Fruit fly (Drosophila melanogaster) whole organism, embryonic: ENCODE measurements around the gene CG6983.

Experiments used
- Adf1 ChIP-seq: fragments of 200-800 bp; sonication (Bioruptor generic); IDR thresholded peaks from 2 replicates; pipeline ENCODE4 v1.3.6; 2022; ENCODE audit warnings: missing biosample characterization, missing genetic modification characterization
- Antp ChIP-seq: fragments of 200-800 bp; sonication (Bioruptor generic); optimal IDR thresholded peaks from 3 replicates; lab custom pipeline; 2016; ENCODE audit warnings: missing biosample characterization, missing genetic modification characterization
- CG10543 ChIP-seq: fragments of 200-800 bp; sonication (Bioruptor generic); optimal IDR thresholded peaks from 3 replicates; lab custom pipeline; 2017; ENCODE audit warnings: missing biosample characterization, mild to moderate bottlenecking, missing genetic modification characterization, moderate library complexity
- CG11247 ChIP-seq: fragments of 200-800 bp; sonication (Bioruptor generic); IDR thresholded peaks from 2 replicates; pipeline ENCODE4 v1.3.6; 2022; ENCODE audit warnings: missing biosample characterization, missing genetic modification characterization
- CG11504 ChIP-seq: fragments of 200-800 bp; sonication (Bioruptor generic); optimal IDR thresholded peaks from 3 replicates; lab custom pipeline; 2019; ENCODE audit warnings: missing biosample characterization, mild to moderate bottlenecking, missing genetic modification characterization, moderate library complexity
- CG12219 ChIP-seq: fragments of 200-800 bp; sonication (Bioruptor generic); optimal IDR thresholded peaks from 3 replicates; lab custom pipeline; 2018; ENCODE audit warnings: missing biosample characterization, mild to moderate bottlenecking, missing genetic modification characterization
- CG1233 ChIP-seq: fragments of 200-800 bp; sonication (Bioruptor generic); optimal IDR thresholded peaks from 4 replicates; lab custom pipeline; 2018; ENCODE audit warnings: missing biosample characterization, mild to moderate bottlenecking, missing genetic modification characterization
- CG12391 ChIP-seq: fragments of 200-800 bp; sonication (Bioruptor generic); optimal IDR thresholded peaks from 3 replicates; lab custom pipeline; 2018; ENCODE audit warnings: missing biosample characterization, mild to moderate bottlenecking, missing genetic modification characterization, moderate library complexity
- CG15696 ChIP-seq: fragments of 200-800 bp; sonication (Bioruptor generic); optimal IDR thresholded peaks from 2 replicates; lab custom pipeline; 2019; ENCODE audit warnings: missing biosample characterization, mild to moderate bottlenecking, missing genetic modification characterization, moderate library complexity
- CG16863 ChIP-seq: fragments of 200-800 bp; sonication (Bioruptor generic); optimal IDR thresholded peaks from 3 replicates; lab custom pipeline; 2016; ENCODE audit warnings: missing biosample characterization, missing genetic modification characterization
- CG17829 ChIP-seq: fragments of 200-800 bp; optimal IDR thresholded peaks from 2 replicates; lab custom pipeline; 2019; ENCODE audit warnings: missing biosample characterization, mild to moderate bottlenecking, missing genetic modification characterization, moderate library complexity
- CG2129 ChIP-seq: fragments of 200-800 bp; sonication (Bioruptor generic); IDR thresholded peaks from 2 replicates; pipeline ENCODE4 v1.3.6; 2022; ENCODE audit warnings: missing biosample characterization, missing genetic modification characterization; ENCODE audit not compliant: partially characterized antibody
- CG3726 ChIP-seq: fragments of 200-800 bp; sonication (Bioruptor generic); IDR thresholded peaks from 3 replicates; pipeline ENCODE4, ENCODE4 v1.3.6; 2022; ENCODE audit warnings: missing biosample characterization, missing genetic modification characterization
- CG4424 ChIP-seq: fragments of 200-800 bp; sonication (Bioruptor generic); optimal IDR thresholded peaks from 3 replicates; lab custom pipeline; 2016; ENCODE audit warnings: missing biosample characterization, missing genetic modification characterization
- CG5245 ChIP-seq: fragments of 200-800 bp; sonication (Bioruptor generic); optimal IDR thresholded peaks from 3 replicates; lab custom pipeline; 2016; ENCODE audit warnings: missing biosample characterization, missing genetic modification characterization
- CG5953 ChIP-seq: fragments of 200-800 bp; sonication (Bioruptor generic); IDR thresholded peaks from 2 replicates; pipeline ENCODE4 v1.3.6; 2022; ENCODE audit warnings: missing biosample characterization, missing genetic modification characterization
- CG6272 ChIP-seq: fragments of 200-800 bp; sonication (Bioruptor generic); IDR thresholded peaks from 2 replicates; pipeline ENCODE4 v1.3.6; 2022; ENCODE audit warnings: missing biosample characterization, missing genetic modification characterization
- CG6854 ChIP-seq: fragments of 200-800 bp; sonication (Bioruptor generic); optimal IDR thresholded peaks from 3 replicates; lab custom pipeline; 2017; ENCODE audit warnings: missing biosample characterization, mild to moderate bottlenecking, missing genetic modification characterization
- CG7556 ChIP-seq: fragments of 200-800 bp; sonication (Bioruptor generic); optimal IDR thresholded peaks from 2 replicates; lab custom pipeline; 2017; ENCODE audit warnings: missing biosample characterization, mild to moderate bottlenecking, missing genetic modification characterization
- CG7963 ChIP-seq: fragments of 200-800 bp; sonication (Bioruptor generic); IDR thresholded peaks from 3 replicates; pipeline ENCODE4 v1.3.6; 2022; ENCODE audit warnings: missing biosample characterization, missing genetic modification characterization; ENCODE audit not compliant: partially characterized antibody
- CG8924 ChIP-seq: fragments of 200-800 bp; optimal IDR thresholded peaks from 3 replicates; lab custom pipeline; 2019; ENCODE audit warnings: missing biosample characterization, mild to moderate bottlenecking, missing genetic modification characterization, moderate library complexity
- CG9817 ChIP-seq: fragments of 200-800 bp; sonication (Bioruptor generic); optimal IDR thresholded peaks from 2 replicates; lab custom pipeline; 2018; ENCODE audit warnings: missing biosample characterization, mild to moderate bottlenecking, missing genetic modification characterization, moderate library complexity
- CHES-1-like ChIP-seq: fragments of 200-800 bp; sonication (Bioruptor generic); optimal IDR thresholded peaks from 2 replicates; lab custom pipeline; 2016; ENCODE audit warnings: missing biosample characterization, missing genetic modification characterization
- CkIIα-i1 ChIP-seq: fragments of 200-800 bp; sonication (Bioruptor generic); IDR thresholded peaks from 2 replicates; pipeline ENCODE4 v1.3.6; 2022; ENCODE audit warnings: missing biosample characterization, missing genetic modification characterization
- CoRest ChIP-seq: fragments of 200-800 bp; sonication (Bioruptor generic); optimal IDR thresholded peaks from 3 replicates; lab custom pipeline; 2018; ENCODE audit warnings: missing biosample characterization, mild to moderate bottlenecking, missing genetic modification characterization, moderate library complexity
- Ets97D ChIP-seq: fragments of 200-800 bp; sonication (Bioruptor generic); optimal IDR thresholded peaks from 3 replicates; lab custom pipeline; 2016; ENCODE audit warnings: missing biosample characterization, missing genetic modification characterization
- Hey ChIP-seq: fragments of 200-800 bp; sonication (Bioruptor generic); optimal IDR thresholded peaks from 3 replicates; lab custom pipeline; 2018; ENCODE audit warnings: missing biosample characterization, mild to moderate bottlenecking, missing genetic modification characterization
- MBD-R2 ChIP-seq: fragments of 200-800 bp; sonication (Bioruptor generic); IDR thresholded peaks from 2 replicates; pipeline ENCODE4 v1.3.6; 2022; ENCODE audit warnings: missing biosample characterization, missing genetic modification characterization
- NC2α ChIP-seq: fragments of 200-800 bp; sonication (Bioruptor generic); optimal IDR thresholded peaks from 2 replicates; lab custom pipeline; 2016; ENCODE audit warnings: missing biosample characterization, missing genetic modification characterization
- Nf-YC ChIP-seq: fragments of 200-800 bp; optimal IDR thresholded peaks from 3 replicates; lab custom pipeline; 2019; ENCODE audit warnings: missing biosample characterization, mild to moderate bottlenecking, missing genetic modification characterization, moderate library complexity
- Ptx1 ChIP-seq: fragments of 200-800 bp; sonication (Bioruptor generic); IDR thresholded peaks from 2 replicates; pipeline ENCODE4 v1.3.6; 2022; ENCODE audit warnings: missing biosample characterization, missing genetic modification characterization
- Six4 ChIP-seq: fragments of 200-800 bp; sonication (Bioruptor generic); optimal IDR thresholded peaks from 2 replicates; lab custom pipeline; 2016; ENCODE audit warnings: missing biosample characterization, missing genetic modification characterization
- Xrp1 ChIP-seq: fragments of 200-800 bp; sonication (Bioruptor generic); IDR thresholded peaks from 2 replicates; pipeline ENCODE4 v1.3.6; 2022; ENCODE audit warnings: missing biosample characterization, missing genetic modification characterization
- bcd ChIP-seq: fragments of 200-800 bp; sonication (Bioruptor generic); optimal IDR thresholded peaks from 2 replicates; lab custom pipeline; 2017; ENCODE audit warnings: missing biosample characterization, mild to moderate bottlenecking, missing genetic modification characterization
- bsh ChIP-seq, 2 experiments: fragments of 200-800 bp; sonication (Bioruptor generic); optimal IDR thresholded peaks; 2 replicates each; lab custom pipeline; 2017 to 2018; ENCODE audit warnings: mild to moderate bottlenecking in 2 of 2, missing biosample characterization in 2 of 2, missing genetic modification characterization in 2 of 2, moderate library complexity in 1 of 2
- cwo ChIP-seq: fragments of 200-800 bp; sonication (Bioruptor generic); optimal IDR thresholded peaks from 3 replicates; lab custom pipeline; 2017; ENCODE audit warnings: missing biosample characterization, missing genetic modification characterization, mild to moderate bottlenecking, moderate library complexity, missing genetic modification reagents
- dan ChIP-seq: fragments of 200-800 bp; sonication (Bioruptor generic); IDR thresholded peaks from 2 replicates; pipeline ENCODE4 v1.3.6; 2022; ENCODE audit warnings: missing biosample characterization, missing genetic modification characterization
- danr ChIP-seq: fragments of 200-800 bp; sonication (Bioruptor generic); IDR thresholded peaks from 2 replicates; pipeline ENCODE4 v1.3.6; 2022; ENCODE audit warnings: missing biosample characterization, missing genetic modification characterization
- gsb-n ChIP-seq: fragments of 200-800 bp; sonication (Bioruptor generic); optimal IDR thresholded peaks from 3 replicates; lab custom pipeline; 2018; ENCODE audit warnings: missing biosample characterization, mild to moderate bottlenecking, missing genetic modification characterization
- ham ChIP-seq: fragments of 200-800 bp; sonication (Bioruptor generic); IDR thresholded peaks from 2 replicates; pipeline ENCODE4 v1.3.6; 2022; ENCODE audit warnings: missing biosample characterization, missing genetic modification characterization
- jigr1 ChIP-seq: fragments of 200-800 bp; sonication (Bioruptor generic); IDR thresholded peaks from 3 replicates; pipeline ENCODE4 v1.3.6; 2022; ENCODE audit warnings: missing biosample characterization, missing genetic modification characterization
- jing ChIP-seq: fragments of 200-800 bp; sonication (Bioruptor generic); optimal IDR thresholded peaks from 2 replicates; lab custom pipeline; 2018; ENCODE audit warnings: missing biosample characterization, mild to moderate bottlenecking, missing genetic modification characterization
- lilli ChIP-seq: fragments of 200-800 bp; sonication (Bioruptor generic); optimal IDR thresholded peaks from 3 replicates; lab custom pipeline; 2016; ENCODE audit warnings: missing biosample characterization, missing genetic modification characterization
- sisA ChIP-seq: fragments of 200-800 bp; sonication (Bioruptor generic); IDR thresholded peaks from 2 replicates; pipeline ENCODE4 v1.3.6; 2022; ENCODE audit warnings: missing biosample characterization, missing genetic modification characterization
- sna ChIP-seq: fragments of 200-800 bp; sonication (Bioruptor generic); IDR thresholded peaks from 2 replicates; pipeline ENCODE4 v1.3.6; 2022; ENCODE audit warnings: missing biosample characterization, missing genetic modification characterization; ENCODE audit not compliant: partially characterized antibody
- tgo ChIP-seq: fragments of 200-800 bp; sonication (Bioruptor generic); IDR thresholded peaks from 3 replicates; pipeline ENCODE4 v1.3.6; 2022; ENCODE audit warnings: missing biosample characterization, missing genetic modification characterization
- trh ChIP-seq: fragments of 200-800 bp; sonication (Bioruptor generic); optimal IDR thresholded peaks from 2 replicates; lab custom pipeline; 2016; ENCODE audit warnings: missing biosample characterization, missing genetic modification characterization
- tx ChIP-seq: fragments of 200-800 bp; sonication (Bioruptor generic); optimal IDR thresholded peaks from 2 replicates; lab custom pipeline; 2016; ENCODE audit warnings: missing biosample characterization, missing genetic modification characterization
- usp ChIP-seq: fragments of >200 bp; optimal IDR thresholded peaks from 2 replicates; lab custom pipeline; 2017; ENCODE audit warnings: missing biosample characterization, missing genetic modification characterization
- vfl ChIP-seq: fragments of 200-800 bp; sonication (Bioruptor generic); optimal IDR thresholded peaks from 2 replicates; lab custom pipeline; 2016; ENCODE audit warnings: missing biosample characterization, missing genetic modification characterization

CG6983 gene

DNA sequence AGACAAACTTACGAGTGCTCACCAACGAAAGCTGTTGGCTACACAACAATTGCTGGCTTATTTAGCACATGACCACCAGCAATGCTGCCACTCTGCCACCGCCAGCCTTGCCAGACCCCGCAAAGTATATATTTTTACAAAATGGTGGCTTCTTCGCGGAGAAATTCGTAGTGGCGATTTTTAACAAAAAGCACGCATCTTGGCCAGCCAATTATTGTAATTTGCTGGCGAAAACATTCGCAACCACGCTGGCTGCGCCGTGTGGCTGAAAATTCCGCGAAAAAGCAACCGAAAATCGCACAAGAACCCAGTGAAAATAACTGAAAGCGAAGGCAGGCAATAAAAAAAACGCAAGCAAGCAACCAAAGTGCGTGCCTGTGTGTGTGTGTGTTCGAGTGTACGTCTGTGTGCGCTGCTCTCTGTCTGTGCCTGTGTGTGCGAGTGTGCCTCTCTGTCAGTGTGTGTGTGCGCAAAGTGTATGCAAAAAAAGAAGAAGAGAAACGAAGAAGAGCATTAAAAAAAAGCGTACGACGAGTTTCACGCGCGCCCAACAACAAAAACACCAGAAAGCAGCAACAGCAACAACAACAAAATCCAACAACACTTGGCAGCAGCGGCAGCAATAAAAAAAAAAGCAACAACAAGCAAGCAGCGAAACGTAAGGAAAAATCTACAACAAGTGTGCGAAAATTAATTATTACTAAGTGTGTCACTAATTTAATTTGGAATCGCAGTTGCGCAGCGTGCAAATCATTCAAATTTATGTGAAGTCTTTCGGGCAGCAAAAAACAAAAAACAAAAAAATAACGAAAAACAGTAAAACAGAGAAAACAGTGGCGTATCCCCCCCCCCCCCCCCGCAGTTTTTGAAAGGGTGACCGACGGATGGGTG is 868 bp upstream of the CG6983 start, which contains the start of gene Gug (continued):
- peak; percentile 62 for TF ChIP-seq Adf1 (GFP tag; lab: Robert Waterston, UW)
- no peak for TF ChIP-seq CG5245 (GFP tag; lab: Kevin White, UChicago)
- no peak for TF ChIP-seq Antp (GFP tag; lab: Kevin White, UChicago)
- peak; percentile 3 for TF ChIP-seq CG6854 (GFP tag; lab: Kevin White, UChicago)
- no peak for TF ChIP-seq CG3726
- TF ChIP-seq Nf-YC (tag; lab: Kevin White, UChicago) = peak; percentile 36
- TF ChIP-seq Xrp1 (GFP tag; lab: Robert Waterston, UW) = no peak
- TF ChIP-seq CkIIα-i1 (GFP tag; lab: Robert Waterston, UW) = no peak
- TF ChIP-seq CoRest (tag; lab: Kevin White, UChicago) = no peak
- no peak for TF ChIP-seq CG2129 (GFP tag; lab: Robert Waterston, UW)
- TF ChIP-seq usp = no peak
- no peak for TF ChIP-seq CG12391 (tag; lab: Kevin White, UChicago)
- no peak for TF ChIP-seq CG12219
- TF ChIP-seq CG16863 (GFP tag; lab: Kevin White, UChicago) = no peak
- no peak for TF ChIP-seq CG10543 (GFP tag; lab: Kevin White, UChicago)
- TF ChIP-seq CG9817 = no peak
- TF ChIP-seq MBD-R2 (GFP tag; lab: Robert Waterston, UW) = peak; percentile 16
- TF ChIP-seq, all 482 proteins: peak for 114

DNA sequence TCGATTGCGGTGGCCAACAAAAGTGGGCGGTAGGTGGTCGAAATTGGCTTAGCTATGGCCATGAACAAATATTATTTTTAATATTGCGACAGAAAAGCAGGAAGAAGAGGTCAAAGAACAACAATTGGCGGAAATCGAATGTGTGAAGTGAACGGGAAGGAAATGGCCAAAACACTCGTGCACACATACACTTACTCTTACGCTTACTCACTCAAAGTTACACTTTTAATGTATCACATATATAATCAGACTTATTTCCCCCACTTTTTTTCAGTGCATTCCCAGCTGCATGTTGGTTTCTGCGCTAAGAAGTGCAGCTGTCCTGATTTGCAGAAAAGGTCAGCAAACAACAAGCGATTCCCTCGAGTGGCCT is 674 bp downstream of the CG6983 start:
- TF ChIP-seq CG15696 (tag; lab: Kevin White, UChicago) (peak; percentile 9), danr (GFP tag; lab: Robert Waterston, UW) (no peak), Ets97D (GFP tag; lab: Kevin White, UChicago) (no peak), CG7963 (GFP tag; lab: Robert Waterston, UW) (no peak), CG4424 (no peak), ham (GFP tag; lab: Robert Waterston, UW) (no peak), Six4 (GFP tag; lab: Kevin White, UChicago) (no peak), bcd (GFP tag; lab: Kevin White, UChicago) (peak; percentile 9), jing (no peak), trh (GFP tag; lab: Kevin White, UChicago) (no peak), dan (GFP tag; lab: Robert Waterston, UW) (no peak), jigr1 (no peak), tx (GFP tag; lab: Kevin White, UChicago) (no peak), gsb-n (tag; lab: Kevin White, UChicago) (peak; percentile 13), tgo (GFP tag; lab: Robert Waterston, UW) (no peak), Hey (tag; lab: Kevin White, UChicago) (no peak), CG11247 (GFP tag; lab: Robert Waterston, UW) (no peak), vfl (GFP tag; lab: Kevin White, UChicago) (no peak), cwo (GFP tag; lab: Kevin White, UChicago) (no peak), CG11504 (tag; lab: Kevin White, UChicago) (peak; percentile 50), sna (no peak), sisA (GFP tag; lab: Robert Waterston, UW) (0 out of 2 replicates have a peak, but pooled peaks have one; percentile 10), CG17829 (tag; lab: Kevin White, UChicago) (no peak), bsh (GFP tag; optimal IDR thresholded peaks at IDR 0.05; lab: Kevin White, UChicago) (no peak), CG6272 (no peak), CG5953 (no peak), CG7556 (GFP tag; lab: Kevin White, UChicago) (peak; percentile 55), CG8924 (tag; lab: Kevin White, UChicago) (no peak), NC2α (GFP tag; lab: Kevin White, UChicago) (no peak), Ptx1 (GFP tag; lab: Robert Waterston, UW) (no peak), CG1233 (GFP tag; lab: Kevin White, UChicago) (no peak), CHES-1-like (no peak), lilli (peak; percentile 9)
